Fruit fly (Drosophila melanogaster): ENCODE data around the gene phu.

Gene phu

dm6 chr3R:9491065-9491567 is 3.5 kb upstream of the phu start (continued):
- TF ChIP-seq jumu (GFP tag; optimal IDR thresholded peaks at IDR 0.05) (no peak), CG12071 (GFP tag; optimal IDR thresholded peaks at IDR 0.05) (peak; percentile 44), CG1647 (GFP tag; optimal IDR thresholded peaks at IDR 0.05) (no peak), CG13894 (tag; optimal IDR thresholded peaks at IDR 0.05) (peak; percentile 75), CG14710 (tag; optimal IDR thresholded peaks at IDR 0.05) (no peak), exex (tag; optimal IDR thresholded peaks at IDR 0.05) (peak; percentile 26), Deaf1 (tag; optimal IDR thresholded peaks at IDR 0.05) (peak; percentile 87), Hey (tag; optimal IDR thresholded peaks at IDR 0.05) (peak; percentile 24), usp (GFP tag; optimal IDR thresholded peaks at IDR 0.05) (no peak), amos (GFP tag; IDR thresholded peaks at IDR 0.05; ENCODE audit: partially characterized antibody) (peak; percentile 18; the same call in 1 of the 2 replicates), Lim3 (GFP tag; IDR thresholded peaks at IDR 0.05) (no peak)

DNA sequence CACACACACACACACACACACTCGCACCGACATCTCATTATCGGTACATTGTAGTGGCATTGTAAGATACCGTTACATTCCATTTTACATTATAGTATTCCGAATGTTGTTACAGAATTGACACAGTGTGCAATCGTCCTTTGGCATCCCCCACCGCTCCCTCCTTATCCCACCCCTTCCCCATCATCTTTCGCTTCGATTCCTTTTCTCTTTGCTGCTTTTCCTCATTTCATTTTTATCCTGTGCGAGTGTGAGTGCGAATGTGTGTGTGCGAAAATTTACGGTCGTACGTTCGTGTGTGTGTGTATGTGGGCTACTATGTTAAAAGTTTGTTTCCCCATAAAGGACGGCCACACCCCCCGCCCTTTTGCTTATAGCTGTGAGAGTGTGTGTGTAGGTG is 2.5 kb upstream of the phu start:
- TF ChIP-seq CG6791 (GFP tag; IDR thresholded peaks at IDR 0.05; ENCODE audit: partially characterized antibody) (no peak), gsb (GFP tag; IDR thresholded peaks at IDR 0.05) (no peak), crol (GFP tag; IDR thresholded peaks at IDR 0.05) (peak; percentile 65), br (optimal IDR thresholded peaks at IDR 0.05) (no peak), slbo (GFP tag; IDR thresholded peaks at IDR 0.05) (no peak; the same call in 1 of the 2 replicates), YL-1 (GFP tag; optimal IDR thresholded peaks at IDR 0.05) (no peak), hkb (optimal IDR thresholded peaks at IDR 0.05) (no peak), hkb (GFP tag; IDR thresholded peaks at IDR 0.05) (no peak), stc (GFP tag; IDR thresholded peaks at IDR 0.05) (no peak), ATbp (GFP tag; optimal IDR thresholded peaks at IDR 0.05) (no peak), dmrt11E (tag; optimal IDR thresholded peaks at IDR 0.05) (no peak), Trl (optimal IDR thresholded peaks at IDR 0.05) (no peak), Trl (GFP tag; optimal IDR thresholded peaks at IDR 0.05) (no peak), row (GFP tag; IDR thresholded peaks at IDR 0.05) (0 out of 3 replicates have a peak, but pooled peaks have one; percentile 33), CG4424 (GFP tag; optimal IDR thresholded peaks at IDR 0.05) (no peak), Antp (GFP tag; optimal IDR thresholded peaks at IDR 0.05) (no peak), psq (GFP tag; optimal IDR thresholded peaks at IDR 0.05) (no peak), CG3065 (GFP tag; optimal IDR thresholded peaks at IDR 0.05) (no peak), CG34224 (GFP tag; IDR thresholded peaks at IDR 0.05; ENCODE audit: partially characterized antibody) (no peak), Elba2 (GFP tag; optimal IDR thresholded peaks at IDR 0.05) (no peak), Med (GFP tag) (no peak), jing (GFP tag; optimal IDR thresholded peaks at IDR 0.05) (no peak), TFAM (GFP tag; optimal IDR thresholded peaks at IDR 0.05) (no peak), seq (GFP tag; IDR thresholded peaks at IDR 0.05) (0 out of 2 replicates have a peak, but pooled peaks have one; percentile 13), crc (GFP tag; optimal IDR thresholded peaks at IDR 0.05) (no peak), exex (tag; optimal IDR thresholded peaks at IDR 0.05) (no peak), org-1 (GFP tag; optimal IDR thresholded peaks at IDR 0.05) (no peak), CG6272 (GFP tag; IDR thresholded peaks at IDR 0.05) (no peak), mirr (GFP tag; optimal IDR thresholded peaks at IDR 0.05) (peak; percentile 45), pita (GFP tag; optimal IDR thresholded peaks at IDR 0.05) (no peak), CG8388 (GFP tag; optimal IDR thresholded peaks at IDR 0.05) (no peak), MESR4 (GFP tag; optimal IDR thresholded peaks at IDR 0.05) (no peak), grau (tag; optimal IDR thresholded peaks at IDR 0.05) (no peak), ranshi (GFP tag; IDR thresholded peaks at IDR 0.05) (0 out of 2 replicates have a peak, but pooled peaks have one; percentile 10), CG4282 (GFP tag; optimal IDR thresholded peaks at IDR 0.05) (no peak), CG16815 (GFP tag; optimal IDR thresholded peaks at IDR 0.05) (no peak), CG9437 (GFP tag; optimal IDR thresholded peaks at IDR 0.05) (no peak), Sox100B (GFP tag; optimal IDR thresholded peaks at IDR 0.05) (no peak), CG4404 (GFP tag; IDR thresholded peaks at IDR 0.05) (no peak), B-H2 (GFP tag; optimal IDR thresholded peaks at IDR 0.05) (no peak), Dek (tag; optimal IDR thresholded peaks at IDR 0.05) (no peak), gce (GFP tag; IDR thresholded peaks at IDR 0.05) (no peak)
